Worm (Caenorhabditis elegans): ENCODE measurements around the gene tsp-11.
A peak's percentile ranks its signal among the peaks of the same experiment; 100 is the strongest.

Gene tsp-11

ce11 chrX:9154216-9154615 lies 8.7 kb upstream of the tsp-11 start, which contains the start of gene B0563.7:
Gene B0563.7, minus strand, starts transcription at chrX:9154316.
- TF ChIP-seq ztf-11 (tag; optimal IDR thresholded peaks at IDR 0.05) (no peak), aly-2 (tag; optimal IDR thresholded peaks at IDR 0.05) (no peak), crh-2 (tag; optimal IDR thresholded peaks at IDR 0.05) (no peak), peb-1 (tag; optimal IDR thresholded peaks at IDR 0.05) (no peak), lin-13 (GFP tag; optimal IDR thresholded peaks at IDR 0.05) (no peak), nhr-10 (tag; optimal IDR thresholded peaks at IDR 0.05) (no peak), nhr-12 (tag; optimal IDR thresholded peaks at IDR 0.05) (no peak)

ce11 chrX:9155751-9156150 lies 7.2 kb upstream of the tsp-11 start:
- peak; percentile 20 for TF ChIP-seq fos-1 (tag; optimal IDR thresholded peaks at IDR 0.05)
- no peak for TF ChIP-seq snpc-4 (tag; optimal IDR thresholded peaks at IDR 0.05)

- TF ChIP-seq F13H6.1 (tag; optimal IDR thresholded peaks at IDR 0.05) = peak; percentile 67
- peak; percentile 52 for TF ChIP-seq sma-9 (GFP tag; optimal IDR thresholded peaks at IDR 0.05)
- TF ChIP-seq sma-9 (tag; optimal IDR thresholded peaks at IDR 0.05) = no peak
- TF ChIP-seq mdl-1 (tag; optimal IDR thresholded peaks at IDR 0.05) = no peak
- TF ChIP-seq nhr-129 (tag; optimal IDR thresholded peaks at IDR 0.05) = peak; percentile 71
- peak; percentile 23 for TF ChIP-seq sem-4 (tag; optimal IDR thresholded peaks at IDR 0.05)
Observed at ce11 chrX:9161253-9161904, 1.6 kb upstream of the tsp-11 start.

- TF ChIP-seq fos-1 (tag; optimal IDR thresholded peaks at IDR 0.05) = no peak
- TF ChIP-seq ztf-11 (tag; optimal IDR thresholded peaks at IDR 0.05) = no peak
- TF ChIP-seq sma-3 (GFP tag; optimal IDR thresholded peaks at IDR 0.05) = no peak
- TF ChIP-seq nhr-25 (tag; optimal IDR thresholded peaks at IDR 0.05) = no peak
- no peak for TF ChIP-seq ztf-4 (tag; optimal IDR thresholded peaks at IDR 0.05)
- no peak for TF ChIP-seq lsy-2 (tag; optimal IDR thresholded peaks at IDR 0.05)
- no peak for TF ChIP-seq Y55F3AM.14 (GFP tag; optimal IDR thresholded peaks at IDR 0.05)
- no peak for TF ChIP-seq nhr-77 (tag; optimal IDR thresholded peaks at IDR 0.05)
Observed at ce11 chrX:9166921-9167320, 4.0 kb downstream of the tsp-11 start, which contains the start of gene B0563.10. Gene B0563.10, minus strand, starts transcription at chrX:9167245.

- TF ChIP-seq ztf-1 (GFP tag; conservative IDR thresholded peaks at IDR 0.05) (no peak), nhr-77 (tag; optimal IDR thresholded peaks at IDR 0.05) (no peak), snpc-4 (tag; optimal IDR thresholded peaks at IDR 0.05) (no peak), blmp-1 (tag; optimal IDR thresholded peaks at IDR 0.05; ENCODE audit: insufficient read depth) (no peak), C34F6.9 (tag; optimal IDR thresholded peaks at IDR 0.05) (no peak), ama-1 (optimal IDR thresholded peaks at IDR 0.05) (no peak), ceh-16 (tag; optimal IDR thresholded peaks at IDR 0.05) (no peak), unc-55 (GFP tag; optimal IDR thresholded peaks at IDR 0.05) (no peak), nhr-11 (tag; optimal IDR thresholded peaks at IDR 0.05) (no peak), ZK546.5 (tag; optimal IDR thresholded peaks at IDR 0.05) (no peak), lin-11 (tag; optimal IDR thresholded peaks at IDR 0.05) (no peak), dmd-4 (tag; optimal IDR thresholded peaks at IDR 0.05) (no peak)
Observed at ce11 chrX:9168239-9168638, 5.3 kb downstream of the tsp-11 start, which contains the start of gene B0563.9. Gene B0563.9, plus strand, starts transcription at chrX:9168539.

ce11 chrX:9170058-9170457 lies 7.1 kb downstream of the tsp-11 start:
- no peak for TF ChIP-seq peb-1 (tag; optimal IDR thresholded peaks at IDR 0.05)
- no peak for TF ChIP-seq snpc-4 (tag; optimal IDR thresholded peaks at IDR 0.05)
- no peak for TF ChIP-seq ama-1 (optimal IDR thresholded peaks at IDR 0.05)
- TF ChIP-seq fos-1 (tag; optimal IDR thresholded peaks at IDR 0.05) = no peak
- TF ChIP-seq crh-2 (tag; optimal IDR thresholded peaks at IDR 0.05) = no peak
- no peak for TF ChIP-seq ZK546.5 (tag; optimal IDR thresholded peaks at IDR 0.05)
- no peak for TF ChIP-seq ceh-16 (tag; optimal IDR thresholded peaks at IDR 0.05)
- no peak for TF ChIP-seq R02D3.7 (tag; optimal IDR thresholded peaks at IDR 0.05)

Measured in whole organism, L2 larva.